2 fruit fly cellular contexts compared by ENCODE assay signal in genomic region chr3L:22616784-22617183, dm6.
TF ChIP-seq lines count a peak whose summit lies in the region.

No protein-coding gene starts in this region.

- peak; percentile 58 to 59 for TF ChIP-seq CTCF in S2 (optimal IDR thresholded peaks at IDR 0.05; lab: Kevin White, UChicago)
- peak; percentile 41 for TF ChIP-seq CTCF in whole organism, embryonic (GFP tag; optimal IDR thresholded peaks at IDR 0.05; lab: Kevin White, UChicago)

TF ChIP-seq in whole organism, embryonic, 481 proteins besides CTCF, POLR2A, EP300 and RAD21:
- TF ChIP-seq Ets65A (GFP tag; lab: Kevin White, UChicago) (peak; percentile 79), Med (GFP tag; lab: Kevin White, UChicago) (peak; percentile 41), CG4707 (GFP tag; optimal IDR thresholded peaks at IDR 0.05; lab: Kevin White, UChicago) (no peak), nmo (GFP tag; optimal IDR thresholded peaks at IDR 0.05; lab: Kevin White, UChicago) (no peak), CG10209 (GFP tag; optimal IDR thresholded peaks at IDR 0.05; lab: Kevin White, UChicago) (no peak), schlank (tag; optimal IDR thresholded peaks at IDR 0.05; lab: Kevin White, UChicago) (no peak), CG8478 (optimal IDR thresholded peaks at IDR 0.05; lab: Kevin White, UChicago) (no peak), CG15479 (GFP tag; optimal IDR thresholded peaks at IDR 0.05; lab: Kevin White, UChicago) (peak; percentile 5), CG8765 (GFP tag; IDR thresholded peaks at IDR 0.05; lab: Robert Waterston, UW) (no peak), pita (GFP tag; optimal IDR thresholded peaks at IDR 0.05; lab: Kevin White, UChicago) (peak; percentile 39), cg (GFP tag; optimal IDR thresholded peaks at IDR 0.05; lab: Kevin White, UChicago) (peak; percentile 22), CG32532 (GFP tag; IDR thresholded peaks at IDR 0.05; lab: Robert Waterston, UW) (no peak), phol (tag; optimal IDR thresholded peaks at IDR 0.05; lab: Kevin White, UChicago) (no peak), CG2199 (GFP tag; IDR thresholded peaks at IDR 0.05; lab: Robert Waterston, UW) (0 out of 3 replicates have a peak, but pooled peaks have one; percentile 50), ewg (GFP tag; optimal IDR thresholded peaks at IDR 0.05; lab: Kevin White, UChicago) (peak; percentile 40), CG4360 (GFP tag; IDR thresholded peaks at IDR 0.05; lab: Robert Waterston, UW) (peak; percentile 65)
